Worm (Caenorhabditis elegans): Measurements from ENCODE around the gene parg-1.

DNA sequence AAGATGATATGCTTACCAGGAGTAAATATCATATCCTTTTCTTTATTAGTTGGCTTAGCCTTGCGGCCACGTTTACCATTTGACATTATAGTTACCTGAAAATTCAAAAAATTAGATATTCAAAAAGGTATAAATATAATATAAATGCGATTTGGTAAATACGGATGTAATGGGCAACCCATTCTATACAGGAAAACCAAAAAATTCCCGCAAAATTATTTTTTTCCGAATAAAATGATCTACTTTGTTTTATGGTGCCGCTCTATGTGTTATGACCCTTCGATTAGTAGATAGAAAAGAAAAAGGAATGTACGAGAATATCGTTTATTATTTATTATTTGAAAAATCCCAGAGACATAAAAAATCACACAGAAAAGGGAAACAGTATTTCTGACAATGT is 8.7 kb downstream of the parg-1 start, which contains the start of gene elli-1:
- TF ChIP-seq nhr-76 (tag; optimal IDR thresholded peaks at IDR 0.05) = no peak
- no peak for TF ChIP-seq elt-1 (tag; optimal IDR thresholded peaks at IDR 0.05; ENCODE audit: borderline replicate concordance, insufficient read depth)
- no peak for TF ChIP-seq unc-62 (GFP tag; optimal IDR thresholded peaks at IDR 0.05)
- no peak for TF ChIP-seq pha-4 (tag; optimal IDR thresholded peaks at IDR 0.05)

All from whole organism, mixed stage, embryonic.